Fruit fly (Drosophila melanogaster) whole organism, adult: ENCODE data around the gene Cyp28d1.

Experiments used
- CG11617 ChIP-seq: fragments of 200-800 bp; sonication (Bioruptor generic); optimal IDR thresholded peaks from 2 replicates; lab custom pipeline; 2017; ENCODE audit warnings: mild to moderate bottlenecking, missing biosample characterization, missing genetic modification reagents, missing genetic modification characterization
- CG12768 ChIP-seq: fragments of 200-800 bp; sonication (Bioruptor generic); optimal IDR thresholded peaks from 2 replicates; lab custom pipeline; 2017; ENCODE audit warnings: missing biosample characterization, missing genetic modification characterization, mild to moderate bottlenecking, moderate library complexity, missing genetic modification reagents
- CG14711 ChIP-seq: fragments of 200-800 bp; sonication (Bioruptor generic); optimal IDR thresholded peaks from 2 replicates; lab custom pipeline; 2018; ENCODE audit warnings: missing biosample characterization, mild to moderate bottlenecking, missing genetic modification characterization, moderate library complexity
- CG1620 ChIP-seq: fragments of 200-800 bp; sonication (Bioruptor generic); optimal IDR thresholded peaks from 2 replicates; lab custom pipeline; 2016; ENCODE audit warnings: missing biosample characterization, missing genetic modification characterization
- CG33017 ChIP-seq: fragments of 200-800 bp; sonication (Bioruptor generic); optimal IDR thresholded peaks from 2 replicates; lab custom pipeline; 2018; ENCODE audit warnings: missing biosample characterization, mild to moderate bottlenecking, missing genetic modification characterization, moderate library complexity
- CG5204 ChIP-seq: fragments of 200-800 bp; sonication (Bioruptor generic); optimal IDR thresholded peaks from 2 replicates; lab custom pipeline; 2016; ENCODE audit warnings: missing biosample characterization, missing genetic modification characterization
- CG7045 ChIP-seq: fragments of 200-800 bp; sonication (Bioruptor generic); optimal IDR thresholded peaks from 2 replicates; lab custom pipeline; 2017; ENCODE audit warnings: missing biosample characterization, mild to moderate bottlenecking, missing genetic modification characterization
- CG7101 ChIP-seq: fragments of 200-800 bp; sonication (Bioruptor generic); optimal IDR thresholded peaks from 2 replicates; lab custom pipeline; 2018; ENCODE audit warnings: missing biosample characterization, mild to moderate bottlenecking, missing genetic modification characterization, moderate library complexity
- Clk ChIP-seq: fragments of 200-800 bp; sonication (Bioruptor generic); optimal IDR thresholded peaks from 2 replicates; lab custom pipeline; 2017; ENCODE audit warnings: missing biosample characterization, missing genetic modification characterization
- Crg-1 ChIP-seq: fragments of 200-800 bp; sonication (Bioruptor generic); optimal IDR thresholded peaks from 2 replicates; lab custom pipeline; 2016; ENCODE audit warnings: missing biosample characterization, missing genetic modification characterization
- Hr96 ChIP-seq: fragments of 200-800 bp; sonication (Bioruptor generic); optimal IDR thresholded peaks from 2 replicates; lab custom pipeline; 2016; ENCODE audit warnings: missing biosample characterization, missing genetic modification characterization
- Mnt ChIP-seq: fragments of 200-800 bp; sonication (Bioruptor generic); optimal IDR thresholded peaks from 2 replicates; lab custom pipeline; 2016; ENCODE audit warnings: missing biosample characterization, mild to moderate bottlenecking, missing genetic modification characterization
- bab1 ChIP-seq: fragments of 200-800 bp; sonication (Bioruptor generic); optimal IDR thresholded peaks from 3 replicates; lab custom pipeline; 2019; ENCODE audit warnings: missing biosample characterization, mild to moderate bottlenecking, missing genetic modification characterization, moderate library complexity
- cic ChIP-seq: fragments of 200-800 bp; sonication (Bioruptor generic); optimal IDR thresholded peaks from 2 replicates; lab custom pipeline; 2017; ENCODE audit warnings: missing biosample characterization, mild to moderate bottlenecking, missing genetic modification characterization, moderate library complexity
- cnc ChIP-seq, 2 experiments: fragments of >200 bp; optimal IDR thresholded peaks; 2 replicates each; lab custom pipeline; 2017
- kay ChIP-seq: fragments of 200-800 bp; sonication (Bioruptor generic); peaks from one replicate; lab custom pipeline; 2016; ENCODE audit warnings: missing biosample characterization, missing genetic modification characterization, borderline replicate concordance
- ovo ChIP-seq: fragments of 200-800 bp; sonication (Bioruptor generic); optimal IDR thresholded peaks from 2 replicates; lab custom pipeline; 2016; ENCODE audit warnings: missing biosample characterization, missing genetic modification characterization
- pad ChIP-seq: fragments of 200-800 bp; sonication (Bioruptor generic); optimal IDR thresholded peaks from 3 replicates; lab custom pipeline; 2017; ENCODE audit warnings: missing biosample characterization, missing genetic modification characterization, mild to moderate bottlenecking, moderate library complexity, missing genetic modification reagents
- tj ChIP-seq: fragments of 200-800 bp; sonication (Bioruptor generic); optimal IDR thresholded peaks from 3 replicates; lab custom pipeline; 2017; ENCODE audit warnings: missing biosample characterization, mild to moderate bottlenecking, missing genetic modification characterization, moderate library complexity
- toe ChIP-seq: fragments of 200-800 bp; sonication (Bioruptor generic); optimal IDR thresholded peaks from 2 replicates; lab custom pipeline; 2016; ENCODE audit warnings: missing biosample characterization, missing genetic modification characterization

The Cyp28d1 gene

dm6 chr2L:5208581-5208980 is 1.7 kb upstream of the Cyp28d1 start:
- no peak for TF ChIP-seq CG12768 (GFP tag; lab: Kevin White, UChicago)
- no peak for TF ChIP-seq Mnt (GFP tag; lab: Kevin White, UChicago)
- no peak for TF ChIP-seq Crg-1 (GFP tag; lab: Kevin White, UChicago)
- no peak for TF ChIP-seq tj (GFP tag; lab: Kevin White, UChicago)
- TF ChIP-seq kay (GFP tag; lab: Kevin White, UChicago) = no peak
- no peak for TF ChIP-seq cnc (optimal IDR thresholded peaks at IDR 0.05; lab: Kevin White, UChicago)
- no peak for TF ChIP-seq pad
- TF ChIP-seq CG11617 = no peak
- no peak for TF ChIP-seq CG14711
- TF ChIP-seq CG7101 = no peak
- no peak for TF ChIP-seq cic
- TF ChIP-seq CG7045 = no peak
- TF ChIP-seq Hr96 = no peak
- no peak for TF ChIP-seq bab1 (GFP tag; lab: Kevin White, UChicago)
- no peak for TF ChIP-seq CG5204 (GFP tag; lab: Kevin White, UChicago)
- no peak for TF ChIP-seq Clk (GFP tag; lab: Kevin White, UChicago)
- no peak for TF ChIP-seq CG1620 (GFP tag; lab: Kevin White, UChicago)

- TF ChIP-seq cnc (optimal IDR thresholded peaks at IDR 0.05; lab: Kevin White, UChicago) (no peak), Mnt (GFP tag; lab: Kevin White, UChicago) (peak; percentile 24), CG12768 (GFP tag; lab: Kevin White, UChicago) (peak; percentile 10), Clk (GFP tag; lab: Kevin White, UChicago) (no peak), CG5204 (GFP tag; lab: Kevin White, UChicago) (peak; percentile 72), CG33017 (tag; lab: Kevin White, UChicago) (peak; percentile 82), Hr96 (no peak), cic (peak; percentile 76), CG7045 (no peak), Crg-1 (GFP tag; lab: Kevin White, UChicago) (peak; percentile 18), tj (GFP tag; lab: Kevin White, UChicago) (peak; percentile 28), bab1 (GFP tag; lab: Kevin White, UChicago) (no peak), CG1620 (GFP tag; lab: Kevin White, UChicago) (no peak), pad (no peak), CG7101 (peak; percentile 79), CG14711 (peak; percentile 20), kay (GFP tag; lab: Kevin White, UChicago) (no peak), ovo (no peak), toe (no peak), CG11617 (peak; percentile 63)
Observed at dm6 chr2L:5209244-5210144, 766 bp upstream of the Cyp28d1 start.

- no peak for TF ChIP-seq pad
- no peak for TF ChIP-seq Crg-1 (GFP tag; lab: Kevin White, UChicago)
- TF ChIP-seq toe = no peak
Observed at dm6 chr2L:5210946-5211345, 686 bp downstream of the Cyp28d1 start.

dm6 chr2L:5214981-5215380 is 4.7 kb downstream of the Cyp28d1 start, which contains the start of gene CG7742:
CG7742 (minus strand) TSS chr2L:5215081.
- TF ChIP-seq kay (GFP tag; lab: Kevin White, UChicago) (peak; percentile 23), CG11617 (no peak), Crg-1 (GFP tag; lab: Kevin White, UChicago) (no peak)

dm6 chr2L:5216442-5216841 is 6.2 kb downstream of the Cyp28d1 start, which contains the start of the genes CG14034 and TpnC25D:
CG14034 (minus strand) TSS chr2L:5216542.
TpnC25D (plus strand) TSS chr2L:5216701.
- no peak for TF ChIP-seq kay (GFP tag; lab: Kevin White, UChicago)
- no peak for TF ChIP-seq Hr96
- no peak for TF ChIP-seq Clk (GFP tag; lab: Kevin White, UChicago)
- TF ChIP-seq CG33017 (tag; lab: Kevin White, UChicago) = no peak
- TF ChIP-seq CG11617 = no peak
- TF ChIP-seq toe = no peak
- TF ChIP-seq Mnt (GFP tag; lab: Kevin White, UChicago) = no peak
- no peak for TF ChIP-seq CG7045

dm6 chr2L:5223317-5223716 is 13.1 kb downstream of the Cyp28d1 start:
- no peak for TF ChIP-seq CG1620 (GFP tag; lab: Kevin White, UChicago)
- no peak for TF ChIP-seq CG7045
- no peak for TF ChIP-seq CG12768 (GFP tag; lab: Kevin White, UChicago)
- no peak for TF ChIP-seq kay (GFP tag; lab: Kevin White, UChicago)
- no peak for TF ChIP-seq pad
- TF ChIP-seq CG11617 = peak; percentile 18
- no peak for TF ChIP-seq CG7101
- peak; percentile 11 for TF ChIP-seq Mnt (GFP tag; lab: Kevin White, UChicago)
- no peak for TF ChIP-seq CG33017 (tag; lab: Kevin White, UChicago)
- TF ChIP-seq tj (GFP tag; lab: Kevin White, UChicago) = no peak
- TF ChIP-seq CG14711 = no peak
- TF ChIP-seq Hr96 = no peak
- TF ChIP-seq Clk (GFP tag; lab: Kevin White, UChicago) = no peak
- TF ChIP-seq toe = peak; percentile 3
- TF ChIP-seq CG5204 (GFP tag; lab: Kevin White, UChicago) = no peak
- no peak for TF ChIP-seq cic
- no peak for TF ChIP-seq bab1 (GFP tag; lab: Kevin White, UChicago)
- no peak for TF ChIP-seq cnc (optimal IDR thresholded peaks at IDR 0.05; lab: Kevin White, UChicago)
